Worm (Caenorhabditis elegans) whole organism, L3 larva: ENCODE results near the gene srx-135.

Experiments used
- ama-1 ChIP-seq: fragments of 150-350 bp; optimal IDR thresholded peaks from 2 replicates; lab custom pipeline; 2018
- ceh-82 ChIP-seq: fragments of 150-350 bp; optimal IDR thresholded peaks from 2 replicates; lab custom pipeline; 2014; ENCODE audit warnings: missing biosample characterization, missing genetic modification characterization
- elt-2 ChIP-seq: sonication (generic microtip); optimal IDR thresholded peaks from 2 replicates; lab custom pipeline; 2016; ENCODE audit warnings: missing genetic modification reagents, mild to moderate bottlenecking, missing genetic modification characterization, missing compliant biosample characterization
- lin-15B ChIP-seq: fragments of 150-350 bp; optimal IDR thresholded peaks from 2 replicates; lab custom pipeline; 2014; ENCODE audit warnings: missing biosample characterization, missing genetic modification characterization
- nhr-77 ChIP-seq: fragments of 150-350 bp; optimal IDR thresholded peaks from 2 replicates; lab custom pipeline; 2014; ENCODE audit warnings: missing biosample characterization, missing genetic modification characterization
- tbx-2 ChIP-seq: sonication (generic microtip); optimal IDR thresholded peaks from 2 replicates; lab custom pipeline; 2016; ENCODE audit warnings: mild to moderate bottlenecking, missing genetic modification characterization, missing compliant biosample characterization
- unc-62 ChIP-seq: fragments of 150-350 bp; sonication (generic microtip); optimal IDR thresholded peaks from 4 replicates; lab custom pipeline; 2014; ENCODE audit warnings: missing biosample characterization, missing genetic modification reagents, missing genetic modification characterization
- zag-1 ChIP-seq: fragments of 150-350 bp; optimal IDR thresholded peaks from 2 replicates; lab custom pipeline; 2014; ENCODE audit warnings: missing biosample characterization, missing genetic modification characterization

DNA sequence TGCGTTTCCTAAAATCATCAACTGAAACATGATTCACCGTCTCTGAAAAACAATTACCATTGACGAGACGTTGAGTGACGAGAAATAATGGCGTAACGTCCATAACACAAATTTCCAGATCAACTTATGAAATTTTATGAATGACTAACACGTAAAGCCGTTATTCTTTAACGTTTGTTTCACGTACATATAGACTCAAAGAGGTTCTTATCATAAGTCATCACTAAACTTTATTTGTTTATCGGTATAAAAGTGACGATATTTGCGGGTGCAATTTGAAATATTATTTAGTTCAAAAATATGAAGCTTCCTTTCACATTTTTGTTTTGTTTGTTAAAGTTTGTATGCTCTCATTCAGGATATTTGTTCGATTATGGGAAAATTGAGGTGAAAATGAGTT is 40.2 kb downstream of the srx-135 start, which contains the start of gene oac-3:
- TF ChIP-seq unc-62 (GFP tag; lab: Kevin White, UChicago) = no peak
- TF ChIP-seq ama-1 = no peak
- TF ChIP-seq nhr-77 (tag; lab: Kevin White, UChicago) = no peak
- TF ChIP-seq tbx-2 (tag; lab: Kevin White, UChicago) = no peak
- TF ChIP-seq zag-1 (tag; lab: Kevin White, UChicago) = no peak
- no peak for TF ChIP-seq ceh-82
- TF ChIP-seq lin-15B (tag; lab: Kevin White, UChicago) = no peak
- no peak for TF ChIP-seq elt-2 (tag; lab: Kevin White, UChicago)
